Fruit fly (Drosophila melanogaster): ENCODE data around the gene CG12170.

Gene CG12170

DNA sequence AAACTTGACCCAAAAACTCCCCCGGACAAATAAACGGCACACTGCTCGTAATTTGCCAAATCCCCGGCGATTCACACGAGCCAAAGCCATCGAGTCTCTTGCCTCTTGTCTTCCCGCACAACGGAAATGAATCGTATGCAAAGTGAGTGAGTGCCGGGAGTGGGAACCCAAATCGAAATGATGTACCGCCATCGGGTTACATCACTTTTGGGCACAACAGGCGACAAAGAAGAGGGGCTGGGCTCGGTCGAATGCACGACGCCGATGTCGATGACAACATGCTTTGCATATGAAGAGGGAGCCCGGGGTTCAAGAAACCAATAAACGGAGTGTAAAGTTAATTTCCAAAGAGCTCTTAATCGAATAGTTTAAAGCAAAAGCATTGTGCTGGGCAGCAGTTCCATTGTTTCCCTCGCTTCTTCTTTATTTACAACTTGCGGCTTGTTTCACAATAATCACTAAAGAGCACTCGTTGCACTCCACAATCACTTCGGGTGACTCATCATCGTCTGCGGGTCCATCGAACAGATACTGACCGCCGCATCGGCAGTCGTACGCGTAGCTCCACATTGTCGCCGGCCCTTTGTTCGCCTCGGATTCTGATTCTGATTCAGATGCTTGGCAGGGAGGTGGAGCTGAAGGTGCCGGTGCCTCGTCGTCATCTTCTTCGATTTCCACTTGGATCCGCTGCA is 15.2 kb upstream of the CG12170 start:
- TF ChIP-seq CG8301 (tag; optimal IDR thresholded peaks at IDR 0.05) (peak; percentile 4), CG8159 (tag; optimal IDR thresholded peaks at IDR 0.05) (peak; percentile 27), D1 (tag; optimal IDR thresholded peaks at IDR 0.05) (no peak), CG4496 (GFP tag; IDR thresholded peaks at IDR 0.05) (peak; percentile 42; the same call in 1 of the 3 replicates), Ets98B (GFP tag; IDR thresholded peaks at IDR 0.05) (no peak; the same call in 1 of the 2 replicates), CG17806 (tag; optimal IDR thresholded peaks at IDR 0.05) (no peak), CG32121 (GFP tag; IDR thresholded peaks at IDR 0.05) (no peak), CG13204 (GFP tag; optimal IDR thresholded peaks at IDR 0.05) (peak; percentile 77), fd96Ca (GFP tag; IDR thresholded peaks at IDR 0.05) (0 out of 3 replicates have a peak, but pooled peaks have one; percentile 45), CG15710 (tag; optimal IDR thresholded peaks at IDR 0.05) (no peak), CG12605 (GFP tag; IDR thresholded peaks at IDR 0.05) (peak; percentile 50), Pif1A (GFP tag; optimal IDR thresholded peaks at IDR 0.05) (peak; percentile 4), EcR (GFP tag; optimal IDR thresholded peaks at IDR 0.05) (peak; percentile 94), Pif1B (GFP tag; optimal IDR thresholded peaks at IDR 0.05) (no peak), CG14655 (GFP tag; optimal IDR thresholded peaks at IDR 0.05) (peak; percentile 14), CG34367 (tag; optimal IDR thresholded peaks at IDR 0.05) (peak; percentile 18), gl (tag; optimal IDR thresholded peaks at IDR 0.05) (peak; percentile 82), Snoo (tag; optimal IDR thresholded peaks at IDR 0.05) (no peak), rn (GFP tag; IDR thresholded peaks at IDR 0.05) (no peak), CG10348 (GFP tag; IDR thresholded peaks at IDR 0.05) (no peak), CG9948 (tag; optimal IDR thresholded peaks at IDR 0.05) (no peak)

dm6 chr3R:5622406-5622752 is 14.7 kb upstream of the CG12170 start:
- TF ChIP-seq CG34367 (tag; optimal IDR thresholded peaks at IDR 0.05) (no peak), CG32121 (GFP tag; IDR thresholded peaks at IDR 0.05) (no peak), Ets98B (GFP tag; IDR thresholded peaks at IDR 0.05) (no peak), CG15710 (tag; optimal IDR thresholded peaks at IDR 0.05) (no peak)

- TF ChIP-seq Pif1B (GFP tag; optimal IDR thresholded peaks at IDR 0.05) (peak; percentile 38), CG9948 (tag; optimal IDR thresholded peaks at IDR 0.05) (no peak), Snoo (tag; optimal IDR thresholded peaks at IDR 0.05) (no peak), CG8159 (tag; optimal IDR thresholded peaks at IDR 0.05) (no peak), CG32121 (GFP tag; IDR thresholded peaks at IDR 0.05) (no peak), gl (tag; optimal IDR thresholded peaks at IDR 0.05) (peak; percentile 27), EcR (GFP tag; optimal IDR thresholded peaks at IDR 0.05) (peak; percentile 25), Pif1A (GFP tag; optimal IDR thresholded peaks at IDR 0.05) (peak; percentile 21)
Observed at dm6 chr3R:5622985-5623630, 13.9 kb upstream of the CG12170 start.

dm6 chr3R:5624115-5624878 is 12.7 kb upstream of the CG12170 start, which contains the start of the genes Dph4, Spec2 and RpL13A:
Dph4 (minus strand) TSS chr3R:5624125.
Spec2 (minus strand) TSS chr3R:5624125.
RpL13A (plus strand) TSS chr3R:5624474.
- TF ChIP-seq CG9948 (tag; optimal IDR thresholded peaks at IDR 0.05), result peak; percentile 22
- TF ChIP-seq Pif1A (GFP tag; optimal IDR thresholded peaks at IDR 0.05), result no peak
- TF ChIP-seq CG14655 (GFP tag; optimal IDR thresholded peaks at IDR 0.05), result no peak
- peak; percentile 72 for TF ChIP-seq gl (tag; optimal IDR thresholded peaks at IDR 0.05)
- TF ChIP-seq CG8301 (tag; optimal IDR thresholded peaks at IDR 0.05), result peak; percentile 42
- TF ChIP-seq CG32121 (GFP tag; IDR thresholded peaks at IDR 0.05), result no peak
- TF ChIP-seq CG15710 (tag; optimal IDR thresholded peaks at IDR 0.05), result peak; percentile 63
- TF ChIP-seq CG4496 (GFP tag; IDR thresholded peaks at IDR 0.05), result no peak
- no peak for TF ChIP-seq fd96Ca (GFP tag; IDR thresholded peaks at IDR 0.05)
- TF ChIP-seq CG34367 (tag; optimal IDR thresholded peaks at IDR 0.05), result peak; percentile 83
- no peak for TF ChIP-seq CG8159 (tag; optimal IDR thresholded peaks at IDR 0.05)
- no peak for TF ChIP-seq EcR (GFP tag; optimal IDR thresholded peaks at IDR 0.05)
- no peak for TF ChIP-seq Pif1B (GFP tag; optimal IDR thresholded peaks at IDR 0.05)
- no peak for TF ChIP-seq Ets98B (GFP tag; IDR thresholded peaks at IDR 0.05)
- TF ChIP-seq CG17806 (tag; optimal IDR thresholded peaks at IDR 0.05), result peak; percentile 34
- no peak for TF ChIP-seq D1 (tag; optimal IDR thresholded peaks at IDR 0.05)
- peak; percentile 94 for TF ChIP-seq Snoo (tag; optimal IDR thresholded peaks at IDR 0.05)

dm6 chr3R:5627552-5627951 is 9.5 kb upstream of the CG12170 start, which contains the start of gene CG31551:
CG31551 (plus strand) TSS chr3R:5627852.
- TF ChIP-seq CG15710 (tag; optimal IDR thresholded peaks at IDR 0.05) (no peak), CG13204 (GFP tag; optimal IDR thresholded peaks at IDR 0.05) (no peak), CG8159 (tag; optimal IDR thresholded peaks at IDR 0.05) (no peak), CG12605 (GFP tag; IDR thresholded peaks at IDR 0.05) (no peak), Pif1B (GFP tag; optimal IDR thresholded peaks at IDR 0.05) (no peak), CG4496 (GFP tag; IDR thresholded peaks at IDR 0.05) (no peak), Snoo (tag; optimal IDR thresholded peaks at IDR 0.05) (no peak)

All from whole organism, pupa.